Worm (Caenorhabditis elegans) whole organism, young adult: ENCODE results near the gene F08F8.6.
A peak's percentile ranks its signal among the peaks of the same experiment; 100 is the strongest.

Source experiments
- B0019.2 ChIP-seq: fragments of 200-800 bp; sonication (Bioruptor generic); conservative IDR thresholded peaks from 2 replicates; pipeline ENCODE4 v1.3.6; 2022; ENCODE audit warnings: missing genetic modification reagents, missing genetic modification characterization, missing compliant biosample characterization
- B0336.3 ChIP-seq: fragments of 200-800 bp; sonication (Bioruptor generic); IDR thresholded peaks from 2 replicates; pipeline ENCODE4 v1.3.6; 2022; ENCODE audit warnings: missing genetic modification characterization, missing compliant biosample characterization
- C06A6.2 ChIP-seq: fragments of 200-800 bp; sonication (Bioruptor generic); conservative IDR thresholded peaks from 2 replicates; pipeline ENCODE4 v1.3.6; 2022; ENCODE audit warnings: missing genetic modification characterization, missing compliant biosample characterization
- F22D6.2 ChIP-seq: sonication (generic microtip); optimal IDR thresholded peaks from 2 replicates; lab custom pipeline; 2016; ENCODE audit warnings: mild to moderate bottlenecking, missing genetic modification characterization, missing compliant biosample characterization
- F33H1.4 ChIP-seq: fragments of 200-800 bp; sonication (Bioruptor generic); IDR thresholded peaks from 2 replicates; pipeline ENCODE4 v1.3.6; 2022; ENCODE audit warnings: missing genetic modification reagents, missing genetic modification characterization, missing compliant biosample characterization
- F37B4.10 ChIP-seq: fragments of 200-800 bp; sonication (Bioruptor generic); IDR thresholded peaks from 2 replicates; pipeline ENCODE4 v1.3.6; 2022; ENCODE audit warnings: missing genetic modification characterization, missing compliant biosample characterization
- F39B2.1 ChIP-seq: fragments of 200-800 bp; sonication (Bioruptor generic); IDR thresholded peaks from 2 replicates; pipeline ENCODE4 v1.3.6; 2022; ENCODE audit warnings: missing genetic modification reagents, missing genetic modification characterization, missing compliant biosample characterization
- F49E8.2 ChIP-seq: sonication (generic microtip); optimal IDR thresholded peaks from 3 replicates; lab custom pipeline; 2017; ENCODE audit warnings: missing genetic modification characterization, mild to moderate bottlenecking, missing compliant biosample characterization, antibody characterized with exemption, moderate library complexity; ENCODE audit not compliant: insufficient read depth
- F57A8.1 ChIP-seq: fragments of 200-800 bp; sonication (Bioruptor generic); optimal IDR thresholded peaks from 2 replicates; lab custom pipeline; 2018; ENCODE audit warnings: mild to moderate bottlenecking, missing genetic modification characterization, moderate library complexity, missing compliant biosample characterization
- F57C9.4 ChIP-seq: sonication (generic microtip); optimal IDR thresholded peaks from 2 replicates; lab custom pipeline; 2017; ENCODE audit warnings: mild to moderate bottlenecking, missing genetic modification characterization, missing compliant biosample characterization
- K11D2.4 ChIP-seq: fragments of 200-800 bp; sonication (Bioruptor generic); IDR thresholded peaks from 2 replicates; pipeline ENCODE4 v1.3.6; 2022; ENCODE audit warnings: missing genetic modification reagents, missing genetic modification characterization, missing compliant biosample characterization
- T07F8.4 ChIP-seq: sonication (generic microtip); optimal IDR thresholded peaks from 2 replicates; lab custom pipeline; 2016; ENCODE audit warnings: mild to moderate bottlenecking, missing genetic modification characterization, moderate library complexity, missing compliant biosample characterization
- Y56A3A.18 ChIP-seq: fragments of 200-800 bp; sonication (Bioruptor generic); IDR thresholded peaks from 2 replicates; pipeline ENCODE4 v1.3.6; 2022; ENCODE audit warnings: missing genetic modification reagents, missing genetic modification characterization, missing compliant biosample characterization
- Y79H2A.3 ChIP-seq: fragments of 200-800 bp; sonication (Bioruptor generic); conservative IDR thresholded peaks from 2 replicates; pipeline ENCODE4 v1.3.6; 2022; ENCODE audit warnings: missing genetic modification reagents, missing genetic modification characterization, missing compliant biosample characterization
- ZK185.1 ChIP-seq: sonication (generic microtip); optimal IDR thresholded peaks from 2 replicates; lab custom pipeline; 2016; ENCODE audit warnings: mild to moderate bottlenecking, missing genetic modification characterization, missing compliant biosample characterization; ENCODE audit not compliant: poor library complexity, severe bottlenecking
- akir-1 ChIP-seq: fragments of 200-800 bp; sonication (Bioruptor generic); optimal IDR thresholded peaks from 2 replicates; lab custom pipeline; 2018; ENCODE audit warnings: mild to moderate bottlenecking, missing genetic modification characterization, moderate library complexity, missing compliant biosample characterization
- ama-1 ChIP-seq, 3 experiments: fragments of 150-350 bp in 1 of 3; sonication (generic microtip) in 2 of 3; optimal IDR thresholded peaks; 2 replicates each; lab custom pipeline; 2014 to 2018; ENCODE audit warnings: missing biosample characterization in 2 of 3, missing genetic modification characterization in 2 of 3, missing genetic modification reagents in 2 of 3
- aptf-3 ChIP-seq: fragments of 200-800 bp; sonication (Bioruptor generic); IDR thresholded peaks from 2 replicates; pipeline ENCODE4 v1.3.6; 2022; ENCODE audit warnings: missing genetic modification characterization, missing compliant biosample characterization
- athp-1 ChIP-seq: sonication (generic microtip); optimal IDR thresholded peaks from 2 replicates; lab custom pipeline; 2017; ENCODE audit warnings: mild to moderate bottlenecking, missing genetic modification characterization, missing compliant biosample characterization
- attf-6 ChIP-seq: fragments of 200-800 bp; sonication (Bioruptor generic); IDR thresholded peaks from 2 replicates; pipeline ENCODE4 v1.3.6; 2022; ENCODE audit warnings: missing genetic modification reagents, missing genetic modification characterization, missing compliant biosample characterization
- bed-2 ChIP-seq: fragments of 200-800 bp; sonication (Bioruptor generic); IDR thresholded peaks from 2 replicates; pipeline ENCODE4 v1.3.6; 2022; ENCODE audit warnings: missing genetic modification reagents, missing genetic modification characterization, missing compliant biosample characterization
- ccch-3 ChIP-seq: fragments of 200-800 bp; sonication (Bioruptor generic); optimal IDR thresholded peaks from 2 replicates; lab custom pipeline; 2018; ENCODE audit warnings: mild to moderate bottlenecking, missing genetic modification characterization, missing compliant biosample characterization
- cebp-2 ChIP-seq: fragments of 200-800 bp; sonication (Bioruptor generic); IDR thresholded peaks from 2 replicates; pipeline ENCODE4 v1.3.6; 2022; ENCODE audit warnings: missing genetic modification characterization, missing compliant biosample characterization
- ceh-27 ChIP-seq: fragments of 200-800 bp; sonication (Bioruptor generic); optimal IDR thresholded peaks from 2 replicates; lab custom pipeline; 2018; ENCODE audit warnings: mild to moderate bottlenecking, missing genetic modification characterization, moderate library complexity, missing compliant biosample characterization
- ceh-40 ChIP-seq: fragments of 200-800 bp; sonication (Bioruptor generic); IDR thresholded peaks from 2 replicates; pipeline ENCODE4 v1.3.6; 2022; ENCODE audit warnings: missing genetic modification characterization, missing compliant biosample characterization
- ceh-91 ChIP-seq: fragments of 200-800 bp; sonication (Bioruptor generic); IDR thresholded peaks from 2 replicates; pipeline ENCODE4 v1.3.6; 2022; ENCODE audit warnings: missing genetic modification reagents, missing genetic modification characterization, missing compliant biosample characterization
- dox-1 ChIP-seq: fragments of 200-800 bp; sonication (Bioruptor generic); IDR thresholded peaks from 2 replicates; pipeline ENCODE4 v1.3.6; 2022; ENCODE audit warnings: missing genetic modification reagents, missing genetic modification characterization, missing compliant biosample characterization
- egl-18 ChIP-seq: fragments of 200-800 bp; sonication (Bioruptor generic); IDR thresholded peaks from 2 replicates; pipeline ENCODE4 v1.3.6; 2022; ENCODE audit warnings: missing genetic modification reagents, missing genetic modification characterization, missing compliant biosample characterization
- egl-44 ChIP-seq: fragments of 200-800 bp; sonication (Bioruptor generic); IDR thresholded peaks from 2 replicates; pipeline ENCODE4 v1.3.6; 2022; ENCODE audit warnings: missing genetic modification reagents, missing genetic modification characterization, missing compliant biosample characterization
- egrh-3 ChIP-seq: fragments of 200-800 bp; sonication (Bioruptor generic); IDR thresholded peaks from 2 replicates; pipeline ENCODE4 v1.3.6; 2022; ENCODE audit warnings: missing genetic modification reagents, missing genetic modification characterization, missing compliant biosample characterization
- ekl-4 ChIP-seq: fragments of 200-800 bp; sonication (Bioruptor generic); IDR thresholded peaks from 2 replicates; pipeline ENCODE4 v1.3.6; 2022; ENCODE audit warnings: missing genetic modification reagents, missing genetic modification characterization, missing compliant biosample characterization
- gei-17 ChIP-seq: fragments of 200-800 bp; sonication (Bioruptor generic); optimal IDR thresholded peaks from 2 replicates; lab custom pipeline; 2018; ENCODE audit warnings: mild to moderate bottlenecking, missing genetic modification characterization, missing compliant biosample characterization
- him-1 ChIP-seq: sonication (generic microtip); optimal IDR thresholded peaks from 2 replicates; lab custom pipeline; 2016; ENCODE audit warnings: missing genotype, missing genetic modification reagents, missing genetic modification characterization, missing compliant biosample characterization
- lag-1 ChIP-seq: fragments of 200-800 bp; sonication (Bioruptor generic); IDR thresholded peaks from 2 replicates; pipeline ENCODE4 v1.3.6; 2022; ENCODE audit warnings: missing genetic modification reagents, missing genetic modification characterization, missing compliant biosample characterization
- let-526 ChIP-seq: fragments of 200-800 bp; sonication (Bioruptor generic); IDR thresholded peaks from 2 replicates; pipeline ENCODE4 v1.3.6; 2022; ENCODE audit warnings: missing genetic modification reagents, missing genetic modification characterization, missing compliant biosample characterization
- lin-26 ChIP-seq: fragments of 200-800 bp; sonication (Bioruptor generic); IDR thresholded peaks from 2 replicates; pipeline ENCODE4 v1.3.6; 2022; ENCODE audit warnings: missing genetic modification reagents, missing genetic modification characterization, missing compliant biosample characterization
- madf-6 ChIP-seq: fragments of 200-800 bp; sonication (Bioruptor generic); IDR thresholded peaks from 2 replicates; pipeline ENCODE4 v1.3.6; 2022; ENCODE audit warnings: missing genetic modification reagents, missing genetic modification characterization, missing compliant biosample characterization
- madf-8 ChIP-seq: fragments of 200-800 bp; sonication (Bioruptor generic); conservative IDR thresholded peaks from 2 replicates; pipeline ENCODE4 v1.3.6; 2022; ENCODE audit warnings: missing genetic modification reagents, missing genetic modification characterization, missing compliant biosample characterization
- mcd-1 ChIP-seq: fragments of 200-800 bp; sonication (Bioruptor generic); IDR thresholded peaks from 2 replicates; pipeline ENCODE4 v1.3.6; 2022; ENCODE audit warnings: missing genetic modification reagents, missing genetic modification characterization, missing compliant biosample characterization
- nhr-80 ChIP-seq: sonication (generic microtip); optimal IDR thresholded peaks from 2 replicates; lab custom pipeline; 2016; ENCODE audit warnings: missing genetic modification characterization, missing compliant biosample characterization
- pha-4 ChIP-seq: fragments of 150-350 bp; sonication (generic microtip); optimal IDR thresholded peaks from 2 replicates; lab custom pipeline; 2014; ENCODE audit warnings: missing biosample characterization, missing genetic modification reagents, missing genetic modification characterization
- rpc-1 ChIP-seq, 2 experiments: fragments of 150-350 bp in 1 of 2; sonication (generic microtip) in 1 of 2; optimal IDR thresholded peaks; 2 replicates each; lab custom pipeline; 2014 to 2018; ENCODE audit warnings: missing biosample characterization in 1 of 2, missing genetic modification characterization in 1 of 2, missing genetic modification reagents in 1 of 2, missing genotype in 1 of 2
- sptf-2 ChIP-seq: fragments of 200-800 bp; sonication (Bioruptor generic); optimal IDR thresholded peaks from 2 replicates; lab custom pipeline; 2018; ENCODE audit warnings: mild to moderate bottlenecking, missing genetic modification characterization, missing compliant biosample characterization
- tbp1 ChIP-seq: fragments of 200-800 bp; sonication (Bioruptor generic); optimal IDR thresholded peaks from 2 replicates; lab custom pipeline; 2018; ENCODE audit warnings: mild to moderate bottlenecking, missing genetic modification characterization, missing compliant biosample characterization
- tlf-1 ChIP-seq: fragments of 200-800 bp; sonication (Bioruptor generic); optimal IDR thresholded peaks from 2 replicates; lab custom pipeline; 2018; ENCODE audit warnings: mild to moderate bottlenecking, missing genetic modification characterization, missing compliant biosample characterization
- unc-130 ChIP-seq: sonication (generic microtip); optimal IDR thresholded peaks from 2 replicates; lab custom pipeline; 2016; ENCODE audit warnings: missing genetic modification reagents, missing genetic modification characterization, missing compliant biosample characterization
- ztf-3 ChIP-seq: fragments of 200-800 bp; sonication (Bioruptor generic); optimal IDR thresholded peaks from 2 replicates; lab custom pipeline; 2018; ENCODE audit warnings: mild to moderate bottlenecking, missing genetic modification characterization, missing compliant biosample characterization
- ztf-6 ChIP-seq: fragments of 200-800 bp; sonication (Bioruptor generic); IDR thresholded peaks from 2 replicates; pipeline ENCODE4 v1.3.6; 2022; ENCODE audit warnings: missing genetic modification reagents, missing genetic modification characterization, missing compliant biosample characterization

The F08F8.6 gene

ce11 chrIII:7376143-7376802 is 32.8 kb downstream of the F08F8.6 start (continued):
- TF ChIP-seq unc-130 (GFP tag; lab: Kevin White, UChicago) (no peak), tlf-1 (GFP tag; lab: Kevin White, UChicago) (peak; percentile 60), ztf-6 (GFP tag; lab: Robert Waterston, UW) (no peak), F39B2.1 (no peak), nhr-80 (tag; lab: Kevin White, UChicago) (peak; percentile 73), ama-1 (optimal IDR thresholded peaks at IDR 0.05; lab: Kevin White, UChicago) (no peak), ama-1 (GFP tag; optimal IDR thresholded peaks at IDR 0.05; lab: Kevin White, UChicago) (no peak), ZK185.1 (tag; lab: Kevin White, UChicago) (peak; percentile 50), athp-1 (no peak), dox-1 (GFP tag; lab: Robert Waterston, UW) (peak; percentile 56), ztf-3 (GFP tag; lab: Kevin White, UChicago) (no peak), tbp1 (GFP tag; lab: Kevin White, UChicago) (peak; percentile 63), madf-6 (GFP tag; lab: Robert Waterston, UW) (no peak), K11D2.4 (peak; percentile 63; the same call in 1 of the 2 replicates), T07F8.4 (tag; lab: Kevin White, UChicago) (no peak), aptf-3 (GFP tag; lab: Robert Waterston, UW) (no peak), B0019.2 (GFP tag; lab: Robert Waterston, UW) (no peak), bed-2 (GFP tag; lab: Robert Waterston, UW) (no peak), ccch-3 (GFP tag; lab: Kevin White, UChicago) (no peak), lag-1 (GFP tag; lab: Robert Waterston, UW) (no peak), sptf-2 (GFP tag; lab: Kevin White, UChicago) (no peak), Y79H2A.3 (no peak), F49E8.2 (tag; lab: Kevin White, UChicago) (no peak), egl-44 (no peak), F22D6.2 (tag; lab: Kevin White, UChicago) (peak; percentile 3), him-1 (tag; lab: Kevin White, UChicago) (no peak), pha-4 (tag; lab: Kevin White, UChicago) (no peak), ceh-91 (no peak), C06A6.2 (GFP tag; lab: Robert Waterston, UW) (peak; percentile 62; the same call in 1 of the 2 replicates), F37B4.10 (GFP tag; lab: Robert Waterston, UW) (no peak), gei-17 (GFP tag; lab: Kevin White, UChicago) (peak; percentile 49), cebp-2 (GFP tag; lab: Robert Waterston, UW) (no peak), lin-26 (GFP tag; lab: Robert Waterston, UW) (0 out of 2 replicates have a peak, but pooled peaks have one; percentile 52), B0336.3 (peak; percentile 64; the same call in 1 of the 2 replicates), egrh-3 (GFP tag; lab: Robert Waterston, UW) (no peak), Y56A3A.18 (GFP tag; lab: Robert Waterston, UW) (no peak), ekl-4 (GFP tag; lab: Robert Waterston, UW) (peak; percentile 62), ceh-27 (GFP tag; lab: Kevin White, UChicago) (no peak), F57C9.4 (tag; lab: Kevin White, UChicago) (no peak), rpc-1 (optimal IDR thresholded peaks at IDR 0.05; lab: Kevin White, UChicago) (no peak), rpc-1 (tag; optimal IDR thresholded peaks at IDR 0.05; lab: Kevin White, UChicago) (no peak), egl-18 (GFP tag; lab: Robert Waterston, UW) (no peak), F57A8.1 (no peak), ceh-40 (GFP tag; lab: Robert Waterston, UW) (no peak), let-526 (GFP tag; lab: Robert Waterston, UW) (no peak), F33H1.4 (GFP tag; lab: Robert Waterston, UW) (0 out of 2 replicates have a peak, but pooled peaks have one; percentile 14), akir-1 (GFP tag; lab: Kevin White, UChicago) (no peak), madf-8 (no peak), mcd-1 (GFP tag; lab: Robert Waterston, UW) (peak; percentile 48; the same call in 1 of the 2 replicates), attf-6 (GFP tag; lab: Robert Waterston, UW) (no peak)
